Fruit fly (Drosophila melanogaster): Measurements from ENCODE around the gene CG10553.

The CG10553 gene

dm6 chr3R:25299507-25299964, 18.4 kb downstream of the CG10553 start, which contains the start of gene CG31288:
CG31288 (minus strand) TSS chr3R:25299557.
- no peak for TF ChIP-seq dl (GFP tag; optimal IDR thresholded peaks at IDR 0.05; ENCODE audit: insufficient read depth in 1 of 2, partially characterized antibody in 2 of 2)
- no peak for TF ChIP-seq HLH106 (tag; optimal IDR thresholded peaks at IDR 0.05)

- TF ChIP-seq Mio (GFP tag; optimal IDR thresholded peaks at IDR 0.05) (no peak), Dif (GFP tag; optimal IDR thresholded peaks at IDR 0.05; ENCODE audit: partially characterized antibody) (no peak), N (GFP tag; optimal IDR thresholded peaks at IDR 0.05) (no peak), jim (GFP tag; optimal IDR thresholded peaks at IDR 0.05) (no peak), foxo (GFP tag; optimal IDR thresholded peaks at IDR 0.05) (no peak), Dfd (GFP tag; optimal IDR thresholded peaks at IDR 0.05) (no peak), dsf (GFP tag; optimal IDR thresholded peaks at IDR 0.05; ENCODE audit: borderline replicate concordance) (no peak), dmrt93B (GFP tag; optimal IDR thresholded peaks at IDR 0.05) (no peak), sv (GFP tag; optimal IDR thresholded peaks at IDR 0.05) (no peak), tai (GFP tag; optimal IDR thresholded peaks at IDR 0.05) (no peak), h (GFP tag; optimal IDR thresholded peaks at IDR 0.05) (no peak), rgr (GFP tag; optimal IDR thresholded peaks at IDR 0.05) (no peak)
These were observed 20.2 kb downstream of the CG10553 start, which contains the start of gene CG31097 for dm6 chr3R:25297678-25298077. CG31097 (minus strand) TSS chr3R:25297778.

DNA sequence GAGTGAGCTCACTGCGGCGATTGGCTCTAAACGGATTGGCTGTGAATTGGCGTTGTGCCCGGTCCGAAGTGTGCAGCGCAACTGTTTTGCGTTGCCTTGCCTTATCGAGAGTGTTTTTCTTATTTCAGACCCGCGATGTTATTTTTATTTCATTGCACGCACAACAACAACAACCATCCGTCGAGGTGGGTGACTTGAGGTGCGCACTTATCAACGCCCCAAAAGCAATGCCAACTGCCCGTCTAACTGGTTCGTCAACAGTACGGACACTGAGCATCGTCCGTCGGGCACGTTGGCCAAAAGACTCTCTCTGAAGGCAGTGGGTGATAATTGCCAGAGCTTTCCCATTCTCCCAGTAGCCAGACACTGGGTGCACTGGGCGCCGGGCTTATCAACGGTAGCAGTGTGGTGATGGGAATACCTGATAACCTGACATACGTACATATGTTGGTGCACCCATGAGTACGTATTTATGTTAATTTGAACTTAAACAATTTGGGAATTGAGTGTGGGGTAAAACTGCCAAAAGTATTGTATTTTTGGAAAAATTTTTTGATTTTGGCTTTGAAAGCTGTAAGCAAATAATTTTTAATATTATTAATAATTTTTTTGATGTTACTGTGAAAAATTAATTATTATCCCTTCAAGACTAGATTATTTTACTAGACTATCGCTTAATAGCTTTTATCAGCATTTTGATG, 22.4 kb downstream of the CG10553 start, which contains the start of gene CG31102:
Gene CG31102 (minus strand): TSS at position 275 of the 701 bp plus-strand sequence.
- TF ChIP-seq Myc (optimal IDR thresholded peaks at IDR 0.05) (no peak), foxo (GFP tag; optimal IDR thresholded peaks at IDR 0.05) (no peak), dl (GFP tag; optimal IDR thresholded peaks at IDR 0.05; ENCODE audit: insufficient read depth in 1 of 2, partially characterized antibody in 2 of 2) (peak in 1 of 2 experiments; percentile 60), sv (GFP tag; optimal IDR thresholded peaks at IDR 0.05) (no peak), Hr83 (GFP tag; optimal IDR thresholded peaks at IDR 0.05; ENCODE audit: poor library complexity, severe bottlenecking) (peak; percentile 12), N (GFP tag; optimal IDR thresholded peaks at IDR 0.05) (no peak), CG32264 (GFP tag; optimal IDR thresholded peaks at IDR 0.05) (no peak), usp (GFP tag; optimal IDR thresholded peaks at IDR 0.05) (no peak), tai (GFP tag; optimal IDR thresholded peaks at IDR 0.05) (no peak), pan (optimal IDR thresholded peaks at IDR 0.05) (no peak), CG9705 (GFP tag; optimal IDR thresholded peaks at IDR 0.05) (no peak), Vsx2 (GFP tag; optimal IDR thresholded peaks at IDR 0.05; ENCODE audit: partially characterized antibody) (peak; percentile 37), dmrt93B (GFP tag; optimal IDR thresholded peaks at IDR 0.05) (no peak), rgr (GFP tag; optimal IDR thresholded peaks at IDR 0.05) (peak; percentile 33), Hnf4 (GFP tag; optimal IDR thresholded peaks at IDR 0.05) (peak; percentile 40), dsf (GFP tag; optimal IDR thresholded peaks at IDR 0.05; ENCODE audit: borderline replicate concordance) (no peak), Jra (GFP tag; optimal IDR thresholded peaks at IDR 0.05) (peak; percentile 32), h (GFP tag; optimal IDR thresholded peaks at IDR 0.05) (peak; percentile 93), Abd-B (GFP tag; optimal IDR thresholded peaks at IDR 0.05) (no peak), Dif (GFP tag; optimal IDR thresholded peaks at IDR 0.05; ENCODE audit: partially characterized antibody) (peak; percentile 7), Rel (GFP tag; optimal IDR thresholded peaks at IDR 0.05) (no peak), Rel (tag; optimal IDR thresholded peaks at IDR 0.05) (peak; percentile 84), Mio (GFP tag; optimal IDR thresholded peaks at IDR 0.05) (no peak), lola (GFP tag; optimal IDR thresholded peaks at IDR 0.05) (no peak), Sp1 (GFP tag; optimal IDR thresholded peaks at IDR 0.05) (no peak), br (GFP tag; optimal IDR thresholded peaks at IDR 0.05) (peak; percentile 14), GATAd (GFP tag; optimal IDR thresholded peaks at IDR 0.05) (no peak), jim (GFP tag; optimal IDR thresholded peaks at IDR 0.05) (no peak), brk (GFP tag; optimal IDR thresholded peaks at IDR 0.05) (no peak), CrebA (GFP tag; optimal IDR thresholded peaks at IDR 0.05; ENCODE audit: borderline replicate concordance) (peak; percentile 82), OdsH (GFP tag; optimal IDR thresholded peaks at IDR 0.05) (no peak), ey (GFP tag; optimal IDR thresholded peaks at IDR 0.05) (no peak), psq (GFP tag; optimal IDR thresholded peaks at IDR 0.05) (no peak), Dfd (GFP tag; optimal IDR thresholded peaks at IDR 0.05) (no peak), sage (GFP tag; optimal IDR thresholded peaks at IDR 0.05) (peak; percentile 7), fru (GFP tag; optimal IDR thresholded peaks at IDR 0.05) (peak; percentile 39), Hr78 (GFP tag; optimal IDR thresholded peaks at IDR 0.05) (no peak), HLH106 (tag; optimal IDR thresholded peaks at IDR 0.05) (no peak), woc (GFP tag; optimal IDR thresholded peaks at IDR 0.05) (no peak)

Measured in whole organism, wandering third instar larva.